Fruit fly (Drosophila melanogaster): ENCODE measurements around the gene CG34155.
A peak's percentile ranks its signal among the peaks of the same experiment; 100 is the strongest.

Gene CG34155

dm6 chr3R:30528692-30529305 lies 31.2 kb downstream of the CG34155 start:
- TF ChIP-seq CG1620 (GFP tag; optimal IDR thresholded peaks at IDR 0.05), result no peak
- TF ChIP-seq Mnt (GFP tag; optimal IDR thresholded peaks at IDR 0.05), result no peak
- no peak for TF ChIP-seq CG5204 (GFP tag; optimal IDR thresholded peaks at IDR 0.05)
- no peak for TF ChIP-seq ovo (GFP tag; optimal IDR thresholded peaks at IDR 0.05)
- no peak for TF ChIP-seq CG33017 (tag; optimal IDR thresholded peaks at IDR 0.05)

dm6 chr3R:30526799-30527465 lies 33.1 kb downstream of the CG34155 start, which contains the start of gene jdp:
Gene jdp, minus strand, starts transcription at chr3R:30527037.
- no peak for TF ChIP-seq Hr96 (GFP tag; optimal IDR thresholded peaks at IDR 0.05)
- TF ChIP-seq CG14711 (tag; optimal IDR thresholded peaks at IDR 0.05), result no peak
- peak; percentile 26 for TF ChIP-seq toe (GFP tag; optimal IDR thresholded peaks at IDR 0.05)
- no peak for TF ChIP-seq ovo (GFP tag; optimal IDR thresholded peaks at IDR 0.05)
- peak; percentile 39 for TF ChIP-seq CG33017 (tag; optimal IDR thresholded peaks at IDR 0.05)
- no peak for TF ChIP-seq CG5204 (GFP tag; optimal IDR thresholded peaks at IDR 0.05)
- no peak for TF ChIP-seq CG1620 (GFP tag; optimal IDR thresholded peaks at IDR 0.05)
- no peak for TF ChIP-seq Mnt (GFP tag; optimal IDR thresholded peaks at IDR 0.05)
- no peak for TF ChIP-seq CG7045 (GFP tag; optimal IDR thresholded peaks at IDR 0.05)
- no peak for TF ChIP-seq cnc (optimal IDR thresholded peaks at IDR 0.05)
- TF ChIP-seq kay (GFP tag; ENCODE audit: borderline replicate concordance), result peak; percentile 89
- TF ChIP-seq cic (GFP tag; optimal IDR thresholded peaks at IDR 0.05), result no peak
- TF ChIP-seq Crg-1 (GFP tag; optimal IDR thresholded peaks at IDR 0.05), result no peak
- no peak for TF ChIP-seq CG11617 (GFP tag; optimal IDR thresholded peaks at IDR 0.05)
- TF ChIP-seq pad (GFP tag; optimal IDR thresholded peaks at IDR 0.05), result no peak
- peak; percentile 8 for TF ChIP-seq CG7101 (tag; optimal IDR thresholded peaks at IDR 0.05)
- TF ChIP-seq CG12768 (GFP tag; optimal IDR thresholded peaks at IDR 0.05), result peak; percentile 29
- TF ChIP-seq Clk (GFP tag; optimal IDR thresholded peaks at IDR 0.05), result no peak
- TF ChIP-seq tj (GFP tag; optimal IDR thresholded peaks at IDR 0.05), result no peak
- no peak for TF ChIP-seq bab1 (GFP tag; optimal IDR thresholded peaks at IDR 0.05)

dm6 chr3R:30525629-30526028 lies 34.4 kb downstream of the CG34155 start:
- TF ChIP-seq CG7101 (tag; optimal IDR thresholded peaks at IDR 0.05), result no peak

- TF ChIP-seq cnc (optimal IDR thresholded peaks at IDR 0.05) (no peak), Mnt (GFP tag; optimal IDR thresholded peaks at IDR 0.05) (no peak), ovo (GFP tag; optimal IDR thresholded peaks at IDR 0.05) (no peak), CG7101 (tag; optimal IDR thresholded peaks at IDR 0.05) (no peak), Crg-1 (GFP tag; optimal IDR thresholded peaks at IDR 0.05) (no peak), tj (GFP tag; optimal IDR thresholded peaks at IDR 0.05) (no peak), Hr96 (GFP tag; optimal IDR thresholded peaks at IDR 0.05) (no peak)
Observed at dm6 chr3R:30518274-30518873, 41.6 kb downstream of the CG34155 start.

dm6 chr3R:30514255-30514827 lies 45.7 kb downstream of the CG34155 start, which contains the start of the genes CG31524 and CG9698:
Gene CG31524, minus strand, starts transcription at chr3R:30514355.
Gene CG9698, plus strand, starts transcription at chr3R:30514777.
- no peak for TF ChIP-seq CG12768 (GFP tag; optimal IDR thresholded peaks at IDR 0.05)
- TF ChIP-seq Crg-1 (GFP tag; optimal IDR thresholded peaks at IDR 0.05), result no peak
- TF ChIP-seq CG5204 (GFP tag; optimal IDR thresholded peaks at IDR 0.05), result no peak
- no peak for TF ChIP-seq pad (GFP tag; optimal IDR thresholded peaks at IDR 0.05)

dm6 chr3R:30512114-30512513 lies 47.9 kb downstream of the CG34155 start, which contains the start of gene PH4alphaNE2:
Gene PH4alphaNE2, minus strand, starts transcription at chr3R:30512214.
- TF ChIP-seq CG14711 (tag; optimal IDR thresholded peaks at IDR 0.05) (no peak), CG7101 (tag; optimal IDR thresholded peaks at IDR 0.05) (no peak), Crg-1 (GFP tag; optimal IDR thresholded peaks at IDR 0.05) (no peak), cnc (optimal IDR thresholded peaks at IDR 0.05) (no peak), kay (GFP tag; ENCODE audit: borderline replicate concordance) (no peak), pad (GFP tag; optimal IDR thresholded peaks at IDR 0.05) (no peak), CG7045 (GFP tag; optimal IDR thresholded peaks at IDR 0.05) (no peak), Mnt (GFP tag; optimal IDR thresholded peaks at IDR 0.05) (no peak), toe (GFP tag; optimal IDR thresholded peaks at IDR 0.05) (no peak), CG1620 (GFP tag; optimal IDR thresholded peaks at IDR 0.05) (no peak)

- no peak for TF ChIP-seq CG11617 (GFP tag; optimal IDR thresholded peaks at IDR 0.05)
- no peak for TF ChIP-seq cic (GFP tag; optimal IDR thresholded peaks at IDR 0.05)
- TF ChIP-seq bab1 (GFP tag; optimal IDR thresholded peaks at IDR 0.05), result no peak
- TF ChIP-seq Clk (GFP tag; optimal IDR thresholded peaks at IDR 0.05), result no peak
- no peak for TF ChIP-seq Hr96 (GFP tag; optimal IDR thresholded peaks at IDR 0.05)
- TF ChIP-seq Mnt (GFP tag; optimal IDR thresholded peaks at IDR 0.05), result no peak
- TF ChIP-seq CG33017 (tag; optimal IDR thresholded peaks at IDR 0.05), result no peak
- TF ChIP-seq CG1620 (GFP tag; optimal IDR thresholded peaks at IDR 0.05), result no peak
- TF ChIP-seq CG5204 (GFP tag; optimal IDR thresholded peaks at IDR 0.05), result no peak
- TF ChIP-seq CG12768 (GFP tag; optimal IDR thresholded peaks at IDR 0.05), result no peak
Observed at dm6 chr3R:30507723-30508122, 52.3 kb downstream of the CG34155 start, which contains the start of gene CG34041. Gene CG34041, plus strand, starts transcription at chr3R:30508023.
